Fruit fly (Drosophila melanogaster): ENCODE data around the gene Ipk2.

dm6 chr2L:568030-568429, 6.0 kb downstream of the Ipk2 start, which contains the start of the genes Nle and Sf3b1:
- peak; percentile 49 for TF ChIP-seq bab1 (GFP tag; optimal IDR thresholded peaks at IDR 0.05)
- peak; percentile 62 for TF ChIP-seq Crg-1 (GFP tag; optimal IDR thresholded peaks at IDR 0.05)
- peak; percentile 44 for TF ChIP-seq Clk (GFP tag; optimal IDR thresholded peaks at IDR 0.05)
- TF ChIP-seq Mnt (GFP tag; optimal IDR thresholded peaks at IDR 0.05), result peak; percentile 97
- TF ChIP-seq CG14711 (tag; optimal IDR thresholded peaks at IDR 0.05), result peak; percentile 55
- peak; percentile 20 for TF ChIP-seq Hr96 (GFP tag; optimal IDR thresholded peaks at IDR 0.05)
- TF ChIP-seq cnc (optimal IDR thresholded peaks at IDR 0.05), result no peak
- TF ChIP-seq toe (GFP tag; optimal IDR thresholded peaks at IDR 0.05), result peak; percentile 66
- TF ChIP-seq CG7045 (GFP tag; optimal IDR thresholded peaks at IDR 0.05), result no peak
- no peak for TF ChIP-seq CG5204 (GFP tag; optimal IDR thresholded peaks at IDR 0.05)
